Fruit fly (Drosophila melanogaster) Kc167 (cell line): ENCODE data around the gene Pxt.

Source experiments
- Myc ChIP-seq: fragments of >200 bp; optimal IDR thresholded peaks from 2 replicates; lab custom pipeline; 2017; ENCODE audit warnings: missing external identifiers
- Sin3A ChIP-seq: fragments of >200 bp; optimal IDR thresholded peaks from 2 replicates; lab custom pipeline; 2018; ENCODE audit warnings: missing external identifiers
- h ChIP-seq: fragments of >200 bp; optimal IDR thresholded peaks from 3 replicates; lab custom pipeline; 2018; ENCODE audit warnings: missing external identifiers
- insv ChIP-seq: fragments of >200 bp; optimal IDR thresholded peaks from 3 replicates; lab custom pipeline; 2018; ENCODE audit warnings: missing external identifiers
- psq ChIP-seq: fragments of >200 bp; optimal IDR thresholded peaks from 2 replicates; lab custom pipeline; 2017; ENCODE audit warnings: missing external identifiers
- ttk ChIP-seq: sonication (Bioruptor generic); optimal IDR thresholded peaks from 2 replicates; lab custom pipeline; 2017; ENCODE audit warnings: missing external identifiers

The Pxt gene

DNA sequence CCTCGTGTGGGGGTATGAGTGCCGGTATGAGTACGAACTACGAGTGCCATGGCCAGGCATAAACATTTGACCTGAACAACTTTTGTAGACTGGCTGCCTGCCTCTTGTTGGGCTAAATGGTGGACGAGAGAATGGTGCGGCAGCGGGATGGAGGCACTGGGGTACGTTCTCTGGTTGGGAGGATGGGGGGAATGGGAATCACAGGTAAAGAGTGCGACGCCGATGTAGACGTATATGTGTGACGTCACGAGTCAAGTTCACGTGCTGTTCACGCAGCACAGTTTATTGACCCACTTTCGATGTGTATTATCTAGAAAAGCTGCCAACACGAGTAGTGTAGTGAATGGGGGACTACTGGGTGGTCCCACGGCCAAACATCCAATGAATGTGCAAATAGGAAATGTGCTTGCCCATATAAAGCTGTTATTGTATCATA, 12.3 kb upstream of the Pxt start:
- TF ChIP-seq psq (lab: Kevin White, UChicago) = no peak
- TF ChIP-seq Sin3A = no peak
- TF ChIP-seq Myc = no peak
- no peak for TF ChIP-seq insv
- TF ChIP-seq h = no peak
- no peak for TF ChIP-seq ttk

DNA sequence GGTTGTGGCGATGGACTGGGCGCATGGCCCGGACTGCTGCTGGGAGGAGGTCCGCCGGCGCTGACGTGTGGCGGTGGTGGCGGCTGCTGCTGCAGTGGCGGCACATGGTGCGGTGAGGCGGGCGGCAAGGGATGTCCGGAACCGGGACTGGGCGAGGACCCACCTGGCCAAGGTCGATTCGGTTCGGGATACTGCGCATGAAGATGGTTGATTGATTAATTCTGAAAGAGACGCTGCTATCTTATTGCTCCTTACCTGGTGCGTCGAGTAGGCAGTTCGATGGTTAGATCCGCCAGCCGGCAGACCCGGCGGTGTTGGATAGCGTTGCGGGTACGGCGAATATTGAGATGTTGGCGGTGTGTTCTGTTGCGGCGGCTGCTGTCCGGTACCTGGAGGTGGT, 11.5 kb upstream of the Pxt start:
- TF ChIP-seq Sin3A = no peak
- no peak for TF ChIP-seq h
- TF ChIP-seq insv = no peak
- no peak for TF ChIP-seq Myc
- TF ChIP-seq ttk = no peak
- TF ChIP-seq psq (lab: Kevin White, UChicago) = no peak

DNA sequence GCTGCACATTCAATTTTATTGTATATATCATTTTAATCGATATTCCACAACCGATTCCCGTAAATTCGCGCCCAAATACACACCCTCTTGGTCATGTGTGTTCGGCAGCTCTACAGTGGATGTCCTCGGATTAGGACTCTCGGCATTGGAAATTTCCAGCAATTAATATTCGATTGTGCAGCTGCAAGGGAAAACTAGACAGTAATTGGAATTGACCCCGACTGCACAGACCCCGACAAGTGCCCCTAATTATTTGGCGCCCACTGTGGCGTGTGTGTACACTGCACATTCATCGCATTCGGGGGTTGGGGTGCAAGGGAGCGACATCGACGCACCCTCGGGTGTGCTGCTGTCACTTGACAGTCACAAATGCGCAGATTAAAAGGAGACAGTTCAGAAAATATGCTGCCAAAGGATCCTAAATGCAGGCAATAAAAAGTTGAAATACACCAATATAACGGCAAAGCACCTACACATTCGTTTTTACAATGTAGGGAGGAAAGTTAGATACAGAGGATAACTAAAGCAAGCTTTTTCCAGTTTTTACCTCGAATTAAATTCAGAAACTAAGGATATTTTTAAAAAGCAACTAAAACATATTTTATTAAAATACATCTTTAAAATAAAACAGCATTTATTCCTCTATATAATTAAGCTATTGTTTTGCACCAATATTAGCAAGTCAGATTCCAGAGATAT, 10.3 kb upstream of the Pxt start:
- TF ChIP-seq h = no peak

DNA sequence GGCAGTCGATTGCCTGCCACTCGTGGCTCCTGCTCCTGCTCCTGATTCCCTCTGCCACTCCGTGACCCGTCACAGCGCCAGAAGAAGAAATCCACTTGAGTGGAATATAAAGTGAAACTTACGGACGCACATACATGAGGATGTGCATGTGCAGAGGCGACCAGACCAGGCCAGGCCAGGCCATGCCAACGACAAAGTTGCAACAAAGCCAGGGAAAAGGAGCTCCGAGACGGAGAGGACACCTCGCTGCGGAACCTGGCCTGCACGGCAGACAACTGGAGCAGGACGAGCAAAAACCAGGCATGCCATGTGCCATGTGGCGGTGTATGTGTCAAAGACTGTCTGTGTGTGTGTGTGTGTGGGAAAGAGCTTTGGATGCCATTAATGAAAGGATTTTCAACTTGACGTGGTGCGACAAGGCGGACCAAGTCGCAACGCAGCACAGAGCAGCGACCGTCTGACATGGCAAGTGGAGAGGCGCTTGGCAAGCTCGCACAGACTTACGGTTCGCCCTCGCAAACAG, 9.6 kb upstream of the Pxt start:
- no peak for TF ChIP-seq psq (lab: Kevin White, UChicago)
- TF ChIP-seq Sin3A = no peak
- TF ChIP-seq h = no peak
- TF ChIP-seq Myc = no peak
- TF ChIP-seq insv = no peak
- TF ChIP-seq ttk = no peak

DNA sequence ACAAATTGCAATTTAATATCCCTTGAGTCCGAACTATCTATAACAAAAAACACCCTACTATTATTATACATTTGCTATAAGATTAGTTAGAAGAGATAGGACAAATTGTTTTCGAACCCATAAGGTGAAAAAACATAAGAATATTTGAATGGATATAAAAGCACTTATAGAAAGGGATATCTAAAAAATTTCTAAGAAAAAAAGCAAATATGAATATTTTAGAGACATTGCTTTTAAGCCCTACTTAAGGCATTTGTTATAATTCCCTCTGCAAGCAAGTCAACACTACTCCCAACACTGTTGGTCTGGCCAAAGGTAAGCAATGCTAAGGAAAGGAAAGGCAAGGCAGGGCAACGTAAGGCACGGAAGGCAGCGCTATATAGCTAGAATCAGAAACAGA, 8.8 kb upstream of the Pxt start:
- TF ChIP-seq h (no peak), insv (no peak), Sin3A (no peak), psq (lab: Kevin White, UChicago) (no peak), ttk (no peak), Myc (no peak)

DNA sequence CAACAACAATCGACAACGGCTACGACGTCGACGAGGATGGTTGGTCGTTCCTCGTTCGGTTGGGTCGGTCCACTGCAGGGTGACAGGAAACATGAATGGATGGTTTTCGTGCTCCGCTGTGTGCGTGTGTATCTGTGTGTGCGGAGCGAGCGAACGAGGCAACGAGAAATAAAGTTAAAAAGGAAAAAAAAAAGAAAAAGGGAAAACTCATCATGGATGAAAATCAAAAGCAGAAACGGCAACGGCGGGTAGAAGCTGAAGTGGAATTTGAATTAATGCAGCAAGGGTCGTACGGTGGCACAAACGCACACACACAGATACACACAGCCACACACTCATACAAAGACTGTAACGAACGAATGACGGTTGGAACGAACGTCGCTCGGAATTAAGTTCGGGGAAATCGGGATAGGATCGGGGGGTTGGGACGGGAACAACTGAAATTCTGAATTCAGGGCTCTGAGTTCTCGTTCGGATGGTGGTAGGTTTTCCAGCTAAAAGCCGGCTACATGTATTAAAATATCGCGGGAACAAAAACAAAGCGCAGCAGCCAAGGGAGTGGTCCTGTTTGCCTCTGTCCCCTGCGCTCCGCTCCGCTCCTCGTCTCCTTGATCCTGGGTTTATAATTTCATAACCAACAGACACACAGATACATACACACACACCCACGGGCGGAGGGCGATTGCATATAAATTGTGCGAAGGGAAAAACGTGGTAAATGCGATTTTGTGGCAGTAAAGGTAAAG, 8.2 kb upstream of the Pxt start:
- no peak for TF ChIP-seq ttk

DNA sequence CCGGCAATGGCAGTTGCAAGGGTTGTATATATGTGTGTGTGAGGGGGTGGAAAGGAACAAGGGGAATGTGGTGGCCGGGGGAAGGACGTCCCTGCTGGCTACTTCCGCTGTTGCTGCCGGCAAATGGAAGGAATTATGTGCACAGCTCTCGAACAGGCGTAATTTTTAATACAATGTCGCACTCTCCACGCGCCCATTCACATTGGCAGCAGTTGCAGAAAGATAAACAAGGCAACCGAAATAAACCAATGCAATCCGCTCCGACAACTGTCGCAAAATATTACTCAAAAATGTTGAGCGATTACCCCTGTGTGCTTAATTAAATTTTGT, 7.6 kb upstream of the Pxt start:
- TF ChIP-seq h = no peak
- no peak for TF ChIP-seq insv
- TF ChIP-seq psq (lab: Kevin White, UChicago) = no peak
- TF ChIP-seq Sin3A = no peak
- TF ChIP-seq Myc = no peak
- TF ChIP-seq ttk = no peak

DNA sequence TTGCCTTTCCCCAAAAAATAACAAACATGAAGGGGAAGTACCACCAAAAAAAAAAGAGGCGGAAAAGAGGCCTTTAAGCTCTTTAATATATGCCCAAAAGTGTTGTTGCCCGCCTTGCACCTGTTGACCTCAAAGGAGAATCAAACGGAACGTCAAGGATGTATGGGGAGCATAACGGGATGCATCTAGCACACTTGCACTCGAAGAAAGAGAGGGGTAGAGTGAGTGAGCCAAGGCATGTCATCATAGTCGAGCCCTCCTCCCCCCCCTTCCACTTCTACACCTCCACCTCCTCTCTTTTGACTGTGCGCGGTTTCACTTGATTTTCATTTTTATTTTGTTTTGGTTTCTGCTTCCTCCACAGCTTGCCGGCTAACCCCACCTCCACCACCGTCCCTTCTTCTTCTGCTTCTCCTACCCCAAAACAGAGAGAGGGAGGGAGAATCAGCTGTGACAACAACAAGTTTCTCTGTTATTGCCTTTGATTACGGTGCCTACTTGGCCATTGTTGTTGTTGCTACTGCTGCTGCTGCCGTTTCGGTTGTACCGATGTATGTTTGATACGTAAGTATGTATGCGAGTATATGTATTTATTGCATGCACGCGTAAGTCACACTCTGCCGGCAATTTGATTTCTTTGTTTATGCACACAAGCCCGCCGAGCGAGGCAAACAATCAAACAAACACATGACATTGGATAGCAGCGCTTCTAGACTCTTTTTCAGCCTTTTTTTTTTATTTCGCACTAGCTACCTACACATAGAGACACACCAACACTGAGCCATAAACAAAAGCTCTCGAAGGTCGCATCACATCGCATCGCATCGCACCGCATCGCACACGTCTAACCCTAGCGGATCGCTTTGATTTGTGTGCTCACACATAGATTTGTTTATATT, 6.4 kb upstream of the Pxt start:
- no peak for TF ChIP-seq psq (lab: Kevin White, UChicago)
- no peak for TF ChIP-seq Sin3A
- TF ChIP-seq Myc = no peak
- no peak for TF ChIP-seq h
- no peak for TF ChIP-seq insv
- TF ChIP-seq ttk = no peak

DNA sequence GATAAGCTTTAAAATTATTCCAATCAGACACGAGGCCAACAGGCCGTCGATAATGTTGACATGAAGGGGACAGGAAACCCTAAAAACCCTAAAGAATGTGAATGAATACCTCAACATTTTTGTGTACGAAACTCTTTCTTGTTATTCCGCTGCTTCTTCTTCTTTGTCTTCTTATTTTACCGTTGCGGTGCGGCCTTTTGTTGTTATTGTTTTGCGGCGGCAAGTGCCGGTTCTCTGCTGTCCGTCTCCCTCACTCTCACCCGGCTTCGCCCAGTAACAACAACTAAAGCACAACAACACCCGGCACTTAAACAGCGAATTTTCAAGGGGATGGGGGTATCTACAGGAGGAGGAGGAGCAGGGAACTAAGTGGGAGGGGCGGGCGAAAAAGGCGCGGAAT, 4.9 kb upstream of the Pxt start:
- no peak for TF ChIP-seq Myc
- TF ChIP-seq ttk = no peak
- no peak for TF ChIP-seq Sin3A
- TF ChIP-seq psq (lab: Kevin White, UChicago) = no peak
- no peak for TF ChIP-seq h
- TF ChIP-seq insv = no peak

DNA sequence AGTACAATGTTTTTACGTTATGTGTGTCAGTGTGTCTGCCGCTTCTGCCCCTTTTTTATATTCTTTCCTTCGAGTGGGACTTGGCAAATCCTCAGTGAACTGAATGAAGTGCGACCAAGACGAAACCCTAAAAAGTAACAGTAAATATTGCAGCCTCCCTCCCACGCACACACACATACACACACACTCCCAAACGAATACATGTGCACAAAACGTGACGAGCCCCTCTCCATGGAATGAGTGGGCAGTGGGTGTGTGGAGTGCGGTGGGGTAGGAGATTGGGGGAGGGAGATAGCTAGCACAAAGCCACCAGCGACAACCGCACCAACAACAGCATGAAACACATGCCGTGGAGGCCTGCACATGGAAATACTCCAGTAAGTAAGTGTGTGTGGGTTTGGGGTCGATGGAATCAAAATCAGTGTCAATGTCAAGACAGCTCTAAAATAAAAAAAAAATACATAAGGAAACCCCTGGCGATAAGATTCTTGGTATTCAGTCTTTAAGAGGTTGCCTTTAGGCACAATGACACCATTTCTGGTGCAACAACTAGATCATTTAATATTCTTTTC, 4.4 kb upstream of the Pxt start:
- TF ChIP-seq psq (lab: Kevin White, UChicago) = no peak
- TF ChIP-seq Sin3A = no peak
- TF ChIP-seq insv = no peak
- TF ChIP-seq Myc = no peak
- no peak for TF ChIP-seq ttk

DNA sequence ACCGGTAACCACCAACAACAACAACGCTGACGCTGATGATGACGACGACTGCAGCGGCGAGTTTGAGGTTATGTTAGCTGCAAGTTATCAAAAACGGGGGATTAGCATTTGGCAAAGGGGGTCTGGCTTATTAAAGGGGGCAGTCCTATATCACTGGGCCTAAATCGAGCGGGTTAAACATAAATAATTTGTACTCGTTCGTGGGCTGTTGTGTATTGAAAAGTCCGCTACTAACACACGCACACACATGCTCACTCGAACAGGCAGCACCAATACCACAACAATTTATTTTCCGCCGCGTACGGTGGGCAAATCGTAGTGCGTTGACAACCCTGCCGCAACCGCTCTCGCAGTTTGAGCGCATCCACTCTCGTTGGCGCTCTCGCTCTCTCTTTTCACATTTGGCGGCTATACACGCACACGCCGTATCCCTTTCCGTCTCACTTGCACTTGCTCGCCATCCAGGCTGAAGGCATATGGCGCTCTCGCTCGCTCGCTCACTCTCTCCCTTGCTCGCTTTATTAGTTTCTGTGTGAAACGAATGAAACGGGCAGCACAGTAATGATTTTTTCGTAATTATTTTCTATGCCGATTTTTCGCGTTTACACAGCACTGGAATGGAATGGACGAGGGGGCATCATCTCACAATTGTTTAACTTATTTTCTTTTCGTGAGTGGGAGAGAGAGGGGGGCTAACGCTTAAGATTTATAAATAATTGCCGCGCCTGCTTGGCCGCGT, 2.2 kb upstream of the Pxt start:
- no peak for TF ChIP-seq Sin3A
- no peak for TF ChIP-seq psq (lab: Kevin White, UChicago)
- TF ChIP-seq ttk = no peak
- TF ChIP-seq insv = no peak
- no peak for TF ChIP-seq Myc
- no peak for TF ChIP-seq h

DNA sequence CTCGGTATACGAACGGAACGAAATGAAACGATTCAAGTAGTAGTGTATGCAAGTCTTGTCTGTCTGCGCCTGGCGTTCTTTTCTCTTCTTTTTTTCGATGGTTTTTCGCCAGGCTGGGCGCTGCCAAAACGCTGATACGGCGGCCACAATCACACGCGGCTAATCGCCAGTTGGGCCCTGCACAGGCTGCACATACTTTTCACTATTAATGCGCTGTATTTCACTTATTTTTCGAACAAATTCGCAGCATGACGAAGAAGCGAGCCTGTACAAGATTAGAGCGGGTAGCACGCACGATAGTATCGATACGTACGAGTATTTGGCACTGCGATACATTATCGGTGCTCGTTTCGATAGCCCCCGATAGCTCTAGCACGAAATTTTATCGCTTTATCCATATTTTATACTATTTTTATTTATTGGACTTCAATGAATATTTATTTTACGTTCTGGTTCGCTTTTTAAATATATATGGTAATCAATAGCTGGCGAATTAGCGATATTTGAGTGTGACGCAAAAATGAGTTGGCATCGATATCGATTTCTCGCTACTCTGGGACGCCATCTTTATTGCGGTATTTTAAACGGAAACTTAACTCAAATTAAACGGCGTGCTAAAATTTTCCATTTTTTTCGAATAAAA, 1.1 kb upstream of the Pxt start, which contains the start of gene osa:
Gene osa (minus strand): TSS at position 300 of the 643 bp plus-strand sequence.
- TF ChIP-seq Sin3A (no peak), psq (lab: Kevin White, UChicago) (no peak), h (no peak), ttk (no peak), Myc (no peak), insv (no peak)
